Worm (Caenorhabditis elegans): ENCODE data around the gene col-140.

The col-140 gene

ce11 chrV:5842507-5843144 lies 6.0 kb upstream of the col-140 start:
- TF ChIP-seq sma-3 (GFP tag; optimal IDR thresholded peaks at IDR 0.05) (no peak), F13H6.1 (tag; optimal IDR thresholded peaks at IDR 0.05) (peak; percentile 26), sma-9 (GFP tag; optimal IDR thresholded peaks at IDR 0.05) (peak; percentile 60), sma-9 (tag; optimal IDR thresholded peaks at IDR 0.05) (no peak), alr-1 (tag; optimal IDR thresholded peaks at IDR 0.05) (no peak), ama-1 (optimal IDR thresholded peaks at IDR 0.05) (peak; percentile 89), nhr-129 (tag; optimal IDR thresholded peaks at IDR 0.05) (peak; percentile 17)

ce11 chrV:5840939-5841338 lies 4.3 kb upstream of the col-140 start:
- no peak for TF ChIP-seq fos-1 (tag; optimal IDR thresholded peaks at IDR 0.05)
- TF ChIP-seq ztf-1 (GFP tag; conservative IDR thresholded peaks at IDR 0.05) = 0 out of 2 replicates have a peak, but pooled peaks have one; percentile 32
- TF ChIP-seq mbf-1 (tag; optimal IDR thresholded peaks at IDR 0.05) = no peak
- peak; percentile 4 for TF ChIP-seq nhr-129 (tag; optimal IDR thresholded peaks at IDR 0.05)

ce11 chrV:5838576-5839366 lies 2.1 kb upstream of the col-140 start, which contains the start of gene F26F12.2:
Gene F26F12.2 (minus strand): TSS chrV:5838613.
- peak; percentile 2 for TF ChIP-seq sma-3 (GFP tag; optimal IDR thresholded peaks at IDR 0.05)
- no peak for TF ChIP-seq skn-1 (tag; optimal IDR thresholded peaks at IDR 0.05)
- no peak for TF ChIP-seq fos-1 (tag; optimal IDR thresholded peaks at IDR 0.05)
- peak; percentile 30 for TF ChIP-seq C34F6.9 (tag; optimal IDR thresholded peaks at IDR 0.05)
- no peak for TF ChIP-seq ceh-16 (tag; optimal IDR thresholded peaks at IDR 0.05)
- no peak for TF ChIP-seq elt-3 (tag; optimal IDR thresholded peaks at IDR 0.05)
- TF ChIP-seq ama-1 (optimal IDR thresholded peaks at IDR 0.05) = peak; percentile 77
- peak; percentile 58 for TF ChIP-seq blmp-1 (tag; optimal IDR thresholded peaks at IDR 0.05; ENCODE audit: insufficient read depth)
- peak; percentile 17 for TF ChIP-seq nhr-129 (tag; optimal IDR thresholded peaks at IDR 0.05)
- peak; percentile 76 for TF ChIP-seq nhr-25 (tag; optimal IDR thresholded peaks at IDR 0.05)
- no peak for TF ChIP-seq R02D3.7 (tag; optimal IDR thresholded peaks at IDR 0.05)
- no peak for TF ChIP-seq mab-5 (tag; optimal IDR thresholded peaks at IDR 0.05)
- no peak for TF ChIP-seq nhr-23 (tag; optimal IDR thresholded peaks at IDR 0.05)
- no peak for TF ChIP-seq gmeb-1 (tag; optimal IDR thresholded peaks at IDR 0.05)
- TF ChIP-seq ztf-4 (tag; optimal IDR thresholded peaks at IDR 0.05) = peak; percentile 47
- no peak for TF ChIP-seq lin-39 (tag; optimal IDR thresholded peaks at IDR 0.05)
- peak in 1 of 2 experiments; percentile 6 for TF ChIP-seq lsy-2 (tag; optimal IDR thresholded peaks at IDR 0.05)

ce11 chrV:5835979-5836615 lies 537 bp downstream of the col-140 start:
- TF ChIP-seq peb-1 (tag; optimal IDR thresholded peaks at IDR 0.05) (no peak), blmp-1 (tag; optimal IDR thresholded peaks at IDR 0.05; ENCODE audit: insufficient read depth) (no peak), nhr-12 (tag; optimal IDR thresholded peaks at IDR 0.05) (no peak), ztf-4 (tag; optimal IDR thresholded peaks at IDR 0.05) (no peak), elt-3 (tag; optimal IDR thresholded peaks at IDR 0.05) (no peak), ceh-16 (tag; optimal IDR thresholded peaks at IDR 0.05) (no peak), sem-4 (tag; optimal IDR thresholded peaks at IDR 0.05) (no peak), sma-9 (GFP tag; optimal IDR thresholded peaks at IDR 0.05) (no peak), sma-9 (tag; optimal IDR thresholded peaks at IDR 0.05) (no peak), mdl-1 (tag; optimal IDR thresholded peaks at IDR 0.05) (no peak), nhr-6 (tag; optimal IDR thresholded peaks at IDR 0.05) (no peak), lsy-2 (tag; optimal IDR thresholded peaks at IDR 0.05) (no peak), ama-1 (optimal IDR thresholded peaks at IDR 0.05) (no peak), nhr-23 (tag; optimal IDR thresholded peaks at IDR 0.05) (no peak), aly-2 (tag; optimal IDR thresholded peaks at IDR 0.05) (no peak), gmeb-1 (tag; optimal IDR thresholded peaks at IDR 0.05) (no peak)

ce11 chrV:5835397-5835796 lies 1.2 kb downstream of the col-140 start:
- TF ChIP-seq sem-4 (tag; optimal IDR thresholded peaks at IDR 0.05) = no peak
- no peak for TF ChIP-seq snpc-4 (tag; optimal IDR thresholded peaks at IDR 0.05)
- no peak for TF ChIP-seq skn-1 (tag; optimal IDR thresholded peaks at IDR 0.05)
- no peak for TF ChIP-seq ztf-1 (GFP tag; conservative IDR thresholded peaks at IDR 0.05)
- no peak for TF ChIP-seq sma-9 (GFP tag; optimal IDR thresholded peaks at IDR 0.05)
- no peak for TF ChIP-seq sma-9 (tag; optimal IDR thresholded peaks at IDR 0.05)
- no peak for TF ChIP-seq zag-1 (tag; optimal IDR thresholded peaks at IDR 0.05)
- no peak for TF ChIP-seq dmd-4 (tag; optimal IDR thresholded peaks at IDR 0.05)
- no peak for TF ChIP-seq gmeb-1 (tag; optimal IDR thresholded peaks at IDR 0.05)
- no peak for TF ChIP-seq egl-27 (tag; optimal IDR thresholded peaks at IDR 0.05)
- TF ChIP-seq sma-3 (GFP tag; optimal IDR thresholded peaks at IDR 0.05) = no peak
- TF ChIP-seq C34F6.9 (tag; optimal IDR thresholded peaks at IDR 0.05) = no peak
- no peak for TF ChIP-seq nhr-23 (tag; optimal IDR thresholded peaks at IDR 0.05)

Measured in whole organism, L2 larva.